Fruit fly (Drosophila melanogaster) Kc167 (cell line): ENCODE measurements around the gene ND-39.

Experiments
- h ChIP-seq: fragments of >200 bp; optimal IDR thresholded peaks from 3 replicates; lab custom pipeline; 2018; ENCODE audit warnings: missing external identifiers
- insv ChIP-seq: fragments of >200 bp; optimal IDR thresholded peaks from 3 replicates; lab custom pipeline; 2018; ENCODE audit warnings: missing external identifiers
- psq ChIP-seq: fragments of >200 bp; optimal IDR thresholded peaks from 2 replicates; lab custom pipeline; 2017; ENCODE audit warnings: missing external identifiers

dm6 chr3L:20446030-20446429, 45.9 kb upstream of the ND-39 start:
- TF ChIP-seq insv (lab: Kevin White, UChicago), result no peak
- no peak for TF ChIP-seq h
- TF ChIP-seq psq (lab: Kevin White, UChicago), result no peak
